Worm (Caenorhabditis elegans) whole organism, L1 larva: ENCODE data around the gene ldp-1.
A peak's percentile ranks its signal among the peaks of the same experiment; 100 is the strongest.
"Not testable (repeated sequence)": the region's sequence is repeated elsewhere in the genome, so short reads cannot be mapped to it uniquely, and the experiment has no call there.

Experiments used
- C04F5.9 ChIP-seq: sonication (generic microtip); optimal IDR thresholded peaks from 2 replicates; lab custom pipeline; 2016; ENCODE audit warnings: missing genetic modification characterization, missing compliant biosample characterization
- F16B12.6 ChIP-seq: fragments of 150-350 bp; optimal IDR thresholded peaks from 2 replicates; lab custom pipeline; 2014; ENCODE audit warnings: missing biosample characterization, missing genetic modification characterization
- aha-1 ChIP-seq: fragments of 150-350 bp; optimal IDR thresholded peaks from 2 replicates; lab custom pipeline; 2014; ENCODE audit warnings: missing biosample characterization, missing genetic modification characterization
- blmp-1 ChIP-seq: fragments of 150-350 bp; optimal IDR thresholded peaks from 2 replicates; lab custom pipeline; 2014; ENCODE audit warnings: missing biosample characterization, missing genetic modification characterization
- ceh-82 ChIP-seq, 3 experiments: fragments of 150-350 bp in 1 of 3; sonication (generic microtip) in 2 of 3; optimal IDR thresholded peaks; 2 replicates each; lab custom pipeline; 2014 to 2017; ENCODE audit warnings: missing biosample characterization in 3 of 3, missing genetic modification characterization in 3 of 3
- ces-1 ChIP-seq: fragments of 150-350 bp; optimal IDR thresholded peaks from 2 replicates; lab custom pipeline; 2014; ENCODE audit warnings: missing biosample characterization, missing genetic modification reagents, missing genetic modification characterization
- efl-1 ChIP-seq, 4 experiments: fragments of 150-350 bp; optimal IDR thresholded peaks in 3 of 4; peaks in 1 of 4; 1 replicate in 1 of 4; 2 replicates in 3 of 4; lab custom pipeline; 2014; ENCODE audit warnings: missing biosample characterization in 2 of 4, missing genetic modification characterization in 2 of 4, missing genetic modification reagents in 2 of 4
- elt-2 ChIP-seq: sonication (generic microtip); optimal IDR thresholded peaks from 2 replicates; lab custom pipeline; 2016; ENCODE audit warnings: missing genetic modification characterization, mild to moderate bottlenecking, inconsistent platforms, missing compliant biosample characterization, missing genetic modification reagents
- elt-3 ChIP-seq, 6 experiments: fragments of 150-350 bp in 1 of 6; sonication (generic microtip); optimal IDR thresholded peaks; 2 replicates each; lab custom pipeline; 2017 to 2018; ENCODE audit warnings: missing biosample characterization in 6 of 6, missing genetic modification characterization in 6 of 6, inconsistent platforms in 1 of 6
- fkh-8 ChIP-seq: sonication (generic microtip); optimal IDR thresholded peaks from 2 replicates; lab custom pipeline; 2016; ENCODE audit warnings: mild to moderate bottlenecking, missing genetic modification characterization, missing compliant biosample characterization
- grh-1 ChIP-seq: fragments of 200-800 bp; sonication (Bioruptor generic); IDR thresholded peaks from 2 replicates; pipeline ENCODE4 v1.3.6; 2022; ENCODE audit warnings: missing genetic modification reagents, missing genetic modification characterization, missing compliant biosample characterization
- hlh-4 ChIP-seq: sonication (generic microtip); optimal IDR thresholded peaks from 2 replicates; lab custom pipeline; 2016; ENCODE audit warnings: mild to moderate bottlenecking, missing genetic modification characterization, missing compliant biosample characterization
- isw-1 ChIP-seq: fragments of 200-800 bp; sonication (Bioruptor generic); IDR thresholded peaks from 2 replicates; pipeline ENCODE4 v1.3.6; 2022; ENCODE audit warnings: missing genetic modification characterization, missing compliant biosample characterization
- jun-1 ChIP-seq: fragments of 150-350 bp; optimal IDR thresholded peaks from 2 replicates; lab custom pipeline; 2014; ENCODE audit warnings: missing biosample characterization, missing genetic modification reagents, missing genetic modification characterization
- lsy-2 ChIP-seq, 2 experiments: fragments of 150-350 bp; optimal IDR thresholded peaks; 2 replicates each; lab custom pipeline; 2014; ENCODE audit warnings: missing biosample characterization in 2 of 2, missing genetic modification characterization in 2 of 2
- mef-2 ChIP-seq: fragments of 150-350 bp; optimal IDR thresholded peaks from 2 replicates; lab custom pipeline; 2014; ENCODE audit warnings: missing biosample characterization, missing genetic modification characterization
- mep-1 ChIP-seq: fragments of 150-350 bp; optimal IDR thresholded peaks from 2 replicates; lab custom pipeline; 2014; ENCODE audit warnings: missing biosample characterization, missing genetic modification characterization
- nhr-19 ChIP-seq: fragments of 200-800 bp; sonication (Bioruptor generic); conservative IDR thresholded peaks from 2 replicates; pipeline ENCODE4 v1.3.6; 2022; ENCODE audit warnings: missing genetic modification characterization, missing compliant biosample characterization
- nhr-20 ChIP-seq: sonication (generic microtip); optimal IDR thresholded peaks from 2 replicates; lab custom pipeline; 2016; ENCODE audit warnings: mild to moderate bottlenecking, missing genetic modification characterization, missing compliant biosample characterization
- nhr-237 ChIP-seq: fragments of 150-350 bp; optimal IDR thresholded peaks from 2 replicates; lab custom pipeline; 2014; ENCODE audit warnings: missing biosample characterization, missing genetic modification characterization
- nhr-76 ChIP-seq: sonication (generic microtip); optimal IDR thresholded peaks from 2 replicates; lab custom pipeline; 2017; ENCODE audit warnings: missing biosample characterization, missing genetic modification characterization
- nhr-77 ChIP-seq: fragments of 150-350 bp; optimal IDR thresholded peaks from 2 replicates; lab custom pipeline; 2014; ENCODE audit warnings: missing biosample characterization, missing genetic modification characterization
- nhr-85 ChIP-seq: sonication (generic microtip); peaks from one replicate; lab custom pipeline; 2016; ENCODE audit warnings: missing genetic modification characterization, inconsistent platforms, missing compliant biosample characterization
- rnt-1 ChIP-seq: sonication (generic microtip); optimal IDR thresholded peaks from 2 replicates; lab custom pipeline; 2016; ENCODE audit warnings: mild to moderate bottlenecking, missing genetic modification characterization, moderate library complexity, missing compliant biosample characterization
- tbx-2 ChIP-seq: sonication (generic microtip); optimal IDR thresholded peaks from 2 replicates; lab custom pipeline; 2016; ENCODE audit warnings: missing genetic modification characterization, missing compliant biosample characterization
- tlp-1 ChIP-seq: fragments of 150-350 bp; optimal IDR thresholded peaks from 2 replicates; lab custom pipeline; 2014; ENCODE audit warnings: missing biosample characterization, missing genetic modification characterization
- unc-62 ChIP-seq: fragments of 150-350 bp; optimal IDR thresholded peaks from 2 replicates; lab custom pipeline; 2014; ENCODE audit warnings: missing biosample characterization, missing genetic modification reagents, missing genetic modification characterization
- unc-86 ChIP-seq: sonication (generic microtip); optimal IDR thresholded peaks from 2 replicates; lab custom pipeline; 2016; ENCODE audit warnings: missing genetic modification characterization, missing compliant biosample characterization
- unc-98 ChIP-seq: fragments of 200-800 bp; sonication (Bioruptor generic); IDR thresholded peaks from 2 replicates; pipeline ENCODE4 v1.3.6; 2022; ENCODE audit warnings: missing genetic modification characterization, missing compliant biosample characterization
- xbp-1 ChIP-seq: sonication (generic microtip); optimal IDR thresholded peaks from 2 replicates; lab custom pipeline; 2016; ENCODE audit warnings: missing genetic modification characterization, missing compliant biosample characterization
- zag-1 ChIP-seq: fragments of 150-350 bp; optimal IDR thresholded peaks from 2 replicates; lab custom pipeline; 2014; ENCODE audit warnings: missing biosample characterization, missing genetic modification characterization

ldp-1 gene

ce11 chrV:2135323-2135722, 8.0 kb downstream of the ldp-1 start (continued):
- TF ChIP-seq jun-1 (tag; lab: Kevin White, UChicago) (peak; percentile 56), mep-1 (tag; lab: Kevin White, UChicago) (peak; percentile 19), fkh-8 (tag; lab: Kevin White, UChicago) (peak; percentile 34), lsy-2 (tag; optimal IDR thresholded peaks at IDR 0.05; lab: Kevin White, UChicago) (peak in 1 of 2 experiments; percentile 44)
- TF ChIP-seq, all 84 proteins: peak for 14

- TF ChIP-seq unc-62 (GFP tag; lab: Kevin White, UChicago), result no peak
- TF ChIP-seq nhr-237, result no peak
- TF ChIP-seq nhr-20 (tag; lab: Kevin White, UChicago), result peak; percentile 12
- no peak for TF ChIP-seq grh-1 (GFP tag; lab: Robert Waterston, UW)
- TF ChIP-seq aha-1 (tag; lab: Kevin White, UChicago), result no peak
- no peak for TF ChIP-seq nhr-77 (tag; lab: Kevin White, UChicago)
- TF ChIP-seq blmp-1 (tag; lab: Kevin White, UChicago), result peak; percentile 66
These were observed 9.7 kb downstream of the ldp-1 start for ce11 chrV:2137010-2137409.

ce11 chrV:2138287-2138686, 11.0 kb downstream of the ldp-1 start:
- TF ChIP-seq isw-1 (GFP tag; lab: Robert Waterston, UW), result no peak
- TF ChIP-seq xbp-1 (tag; lab: Kevin White, UChicago), result no peak
- TF ChIP-seq elt-3 (tag; optimal IDR thresholded peaks at IDR 0.05; lab: Kevin White, UChicago), result no peak
- TF ChIP-seq elt-2, result no peak
- TF ChIP-seq tbx-2 (tag; lab: Kevin White, UChicago), result no peak
- no peak for TF ChIP-seq fkh-8 (tag; lab: Kevin White, UChicago)
- peak; percentile 67 for TF ChIP-seq rnt-1 (tag; lab: Kevin White, UChicago)
- TF ChIP-seq ceh-82 (tag; optimal IDR thresholded peaks at IDR 0.05; lab: Kevin White, UChicago), result no peak
- TF ChIP-seq lsy-2 (tag; optimal IDR thresholded peaks at IDR 0.05; lab: Kevin White, UChicago), result peak in 1 of 2 experiments; percentile 71
- TF ChIP-seq nhr-77 (tag; lab: Kevin White, UChicago), result no peak

ce11 chrV:2139918-2140317, 12.6 kb downstream of the ldp-1 start, which contains the start of gene F22F7.7:
TSS of gene F22F7.7 (minus strand) at chrV:2140042.
- no peak for TF ChIP-seq unc-98 (GFP tag; lab: Robert Waterston, UW)
- no peak for TF ChIP-seq nhr-19
- TF ChIP-seq nhr-85 (tag; lab: Kevin White, UChicago), result no peak
- TF ChIP-seq F16B12.6 (tag; lab: Kevin White, UChicago), result no peak
- TF ChIP-seq tlp-1 (tag; lab: Kevin White, UChicago), result no peak
- no peak for TF ChIP-seq ces-1 (GFP tag; lab: Kevin White, UChicago)
- no peak for TF ChIP-seq tbx-2 (tag; lab: Kevin White, UChicago)
- TF ChIP-seq nhr-76 (tag; lab: Kevin White, UChicago), result no peak
- TF ChIP-seq aha-1 (tag; lab: Kevin White, UChicago), result no peak
- no peak for TF ChIP-seq hlh-4
- TF ChIP-seq mef-2 (tag; lab: Kevin White, UChicago), result no peak

ce11 chrV:2144408-2144807, 17.1 kb downstream of the ldp-1 start, which contains the start of gene F22F7.12:
TSS of gene F22F7.12 (minus strand) at chrV:2144508.
- not testable (repeated sequence) for TF ChIP-seq unc-86; lsy-2 (tag; optimal IDR thresholded peaks at IDR 0.05; lab: Kevin White, UChicago); nhr-76 (tag; lab: Kevin White, UChicago)

ce11 chrV:2146044-2146443, 18.7 kb downstream of the ldp-1 start, which contains the start of gene str-52:
TSS of gene str-52 (minus strand) at chrV:2146144.
- TF ChIP-seq C04F5.9 (tag; lab: Kevin White, UChicago) (no peak), efl-1 (optimal IDR thresholded peaks at IDR 0.05; lab: Kevin White, UChicago) (no peak), efl-1 (GFP tag; optimal IDR thresholded peaks at IDR 0.05 in 1 of 2; lab: Kevin White, UChicago) (peak in 1 of 2 experiments; percentile 28), zag-1 (tag; lab: Kevin White, UChicago) (no peak), unc-86 (no peak)
